Fruit fly (Drosophila melanogaster) whole organism: ENCODE data around the gene chic.
A peak's percentile ranks its signal among the peaks of the same experiment; 100 is the strongest.

Experiments
- CG8478 ChIP-seq: fragments of >200 bp; optimal IDR thresholded peaks from 2 replicates; lab custom pipeline; 2018; ENCODE audit warnings: inconsistent platforms
- Dll ChIP-seq: fragments of >200 bp; optimal IDR thresholded peaks from 2 replicates; lab custom pipeline; 2017
- EcR ChIP-seq, 2 experiments: fragments of >200 bp; optimal IDR thresholded peaks; 2 replicates each; lab custom pipeline; 2017; ENCODE audit warnings: missing biosample characterization in 2 of 2, missing genetic modification characterization in 2 of 2, missing genetic modification reagents in 2 of 2
- pan ChIP-seq: fragments of >200 bp; optimal IDR thresholded peaks from 2 replicates; lab custom pipeline; 2017
- psq ChIP-seq: fragments of >200 bp; optimal IDR thresholded peaks from 2 replicates; lab custom pipeline; 2017
- usp ChIP-seq: fragments of >200 bp; optimal IDR thresholded peaks from 2 replicates; lab custom pipeline; 2017; ENCODE audit warnings: missing biosample characterization, missing genetic modification characterization, mixed read lengths

chic gene

dm6 chr2L:5999247-5999646 is 18.4 kb upstream of the chic start, which contains the start of gene Kdm5:
TSS of gene Kdm5 (minus strand) at chr2L:5999501.
- TF ChIP-seq pan (lab: Kevin White, UChicago), result no peak
- no peak for TF ChIP-seq CG8478 (lab: Kevin White, UChicago)
- no peak for TF ChIP-seq EcR (GFP tag; optimal IDR thresholded peaks at IDR 0.05; lab: Kevin White, UChicago)
- no peak for TF ChIP-seq psq (lab: Kevin White, UChicago)
- TF ChIP-seq usp (GFP tag; lab: Kevin White, UChicago), result no peak
- TF ChIP-seq Dll (lab: Kevin White, UChicago), result no peak

DNA sequence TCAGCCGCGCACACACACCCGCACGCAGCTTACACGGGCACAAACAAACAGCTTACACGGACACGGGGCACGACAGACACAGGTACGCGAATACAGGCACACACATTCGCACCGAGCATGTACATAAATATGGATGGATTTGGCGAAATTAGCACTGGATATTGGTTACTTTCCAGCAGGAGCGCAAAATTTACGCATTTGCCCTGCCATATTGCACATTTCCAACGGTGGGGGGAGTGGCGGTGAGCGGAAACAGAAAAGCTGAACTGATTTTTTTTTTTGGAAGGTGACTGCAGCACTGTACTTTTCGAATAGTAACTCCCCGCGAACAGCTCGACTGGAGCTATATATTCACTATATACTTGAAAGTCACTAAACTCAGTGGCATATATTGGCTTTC is 17.6 kb upstream of the chic start:
- TF ChIP-seq usp (GFP tag; lab: Kevin White, UChicago), result no peak
- no peak for TF ChIP-seq pan (lab: Kevin White, UChicago)
- no peak for TF ChIP-seq CG8478 (lab: Kevin White, UChicago)
- TF ChIP-seq psq (lab: Kevin White, UChicago), result no peak
- no peak for TF ChIP-seq EcR (GFP tag; optimal IDR thresholded peaks at IDR 0.05; lab: Kevin White, UChicago)
- no peak for TF ChIP-seq Dll (lab: Kevin White, UChicago)

dm6 chr2L:5997609-5998229 is 16.9 kb upstream of the chic start:
- TF ChIP-seq EcR (GFP tag; optimal IDR thresholded peaks at IDR 0.05; lab: Kevin White, UChicago) (no peak), usp (GFP tag; lab: Kevin White, UChicago) (no peak), CG8478 (lab: Kevin White, UChicago) (no peak), psq (lab: Kevin White, UChicago) (no peak), Dll (lab: Kevin White, UChicago) (peak; percentile 62), pan (lab: Kevin White, UChicago) (no peak)

DNA sequence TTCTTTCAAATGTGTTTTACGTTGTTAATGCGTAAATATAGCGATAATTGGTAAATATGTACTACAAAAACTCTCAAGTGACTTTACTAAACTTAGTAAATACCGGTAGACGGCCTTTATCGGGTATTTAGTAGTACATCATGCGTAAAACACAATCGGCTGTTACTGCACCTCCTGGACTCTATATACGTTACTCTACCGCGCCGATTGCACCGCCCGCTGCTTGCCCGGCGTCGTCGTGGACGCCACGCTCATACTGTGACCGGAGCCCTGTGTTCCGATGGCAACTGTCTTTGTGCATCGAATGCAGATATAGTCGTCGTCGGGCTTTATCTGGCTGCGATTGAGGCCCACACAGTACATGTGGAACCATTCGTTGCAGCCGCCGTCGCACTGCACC is 9.6 kb upstream of the chic start:
- no peak for TF ChIP-seq psq (lab: Kevin White, UChicago)
- no peak for TF ChIP-seq pan (lab: Kevin White, UChicago)
- TF ChIP-seq CG8478 (lab: Kevin White, UChicago), result no peak

- TF ChIP-seq Dll (lab: Kevin White, UChicago), result no peak
- TF ChIP-seq usp (GFP tag; lab: Kevin White, UChicago), result no peak
- no peak for TF ChIP-seq pan (lab: Kevin White, UChicago)
- no peak for TF ChIP-seq CG8478 (lab: Kevin White, UChicago)
- no peak for TF ChIP-seq EcR (GFP tag; optimal IDR thresholded peaks at IDR 0.05; lab: Kevin White, UChicago)
- no peak for TF ChIP-seq psq (lab: Kevin White, UChicago)
Observed at dm6 chr2L:5988115-5989092, 7.6 kb upstream of the chic start.

DNA sequence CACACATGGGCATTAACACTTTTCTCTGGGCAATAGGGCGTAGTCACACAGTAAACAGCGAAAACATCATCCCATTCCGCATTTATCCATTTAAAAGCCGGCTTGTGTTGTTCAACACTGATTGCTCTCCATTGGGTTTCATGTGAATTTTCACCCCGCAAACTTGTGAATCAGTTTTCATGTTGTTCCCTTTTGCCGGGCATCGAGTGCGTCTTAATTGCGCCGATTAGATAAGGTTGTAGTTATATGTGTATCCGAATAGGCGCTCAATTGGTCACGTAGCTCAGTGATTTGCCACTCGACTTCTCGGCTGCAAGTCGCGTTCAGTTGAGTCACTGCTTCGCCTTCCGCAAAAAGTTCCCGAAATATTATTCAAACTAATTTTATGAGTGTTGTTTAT is 6.1 kb upstream of the chic start:
- no peak for TF ChIP-seq psq (lab: Kevin White, UChicago)
- no peak for TF ChIP-seq pan (lab: Kevin White, UChicago)
- no peak for TF ChIP-seq CG8478 (lab: Kevin White, UChicago)
- no peak for TF ChIP-seq usp (GFP tag; lab: Kevin White, UChicago)
- no peak for TF ChIP-seq EcR (GFP tag; optimal IDR thresholded peaks at IDR 0.05; lab: Kevin White, UChicago)
- TF ChIP-seq Dll (lab: Kevin White, UChicago), result no peak

DNA sequence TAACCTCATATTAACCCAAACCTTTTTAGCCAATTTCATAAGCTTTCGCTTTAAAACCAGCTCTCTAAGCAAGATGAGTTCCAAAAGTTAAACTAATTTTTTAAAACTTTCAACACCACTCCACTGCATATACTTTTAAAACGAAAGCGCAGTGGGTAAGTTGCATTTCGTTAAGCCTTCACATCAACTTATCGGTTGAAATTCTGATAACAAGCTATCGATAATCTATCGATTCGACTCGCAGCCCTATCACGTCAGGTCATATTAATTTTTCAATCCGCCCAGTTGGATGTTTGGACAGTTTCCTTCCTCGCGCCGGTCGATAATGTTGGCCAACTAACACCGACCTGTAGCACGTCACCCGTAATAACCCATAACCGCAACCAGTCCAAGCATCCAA is 5.3 kb upstream of the chic start, which contains the start of gene ifc:
Gene ifc, plus strand, starts transcription at position 255 of the 400 bp plus-strand sequence.
- TF ChIP-seq CG8478 (lab: Kevin White, UChicago), result no peak

DNA sequence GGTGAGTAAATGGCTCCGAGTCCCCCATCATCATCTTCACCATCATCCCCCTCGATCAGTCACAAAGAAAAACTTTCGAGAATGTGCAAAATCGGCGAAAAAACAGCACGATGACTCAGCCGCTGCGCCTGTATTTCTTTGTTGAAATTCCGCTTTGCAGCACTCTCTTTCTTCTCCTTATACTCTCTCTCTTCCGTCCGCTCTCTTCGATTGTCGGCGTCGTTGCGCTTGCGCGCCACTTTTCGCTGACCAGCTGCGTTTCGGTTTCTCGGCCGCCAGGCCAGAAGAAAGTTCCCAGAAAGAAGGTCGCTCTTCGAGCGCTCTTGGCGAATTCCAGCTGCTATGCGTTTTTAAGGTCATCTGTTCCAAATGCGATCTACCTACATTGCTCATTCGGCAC is 2.4 kb upstream of the chic start:
- no peak for TF ChIP-seq EcR (GFP tag; optimal IDR thresholded peaks at IDR 0.05; lab: Kevin White, UChicago)
- TF ChIP-seq pan (lab: Kevin White, UChicago), result no peak
- no peak for TF ChIP-seq usp (GFP tag; lab: Kevin White, UChicago)
- TF ChIP-seq psq (lab: Kevin White, UChicago), result no peak
- no peak for TF ChIP-seq CG8478 (lab: Kevin White, UChicago)
- TF ChIP-seq Dll (lab: Kevin White, UChicago), result no peak

- TF ChIP-seq usp (GFP tag; lab: Kevin White, UChicago) (no peak), CG8478 (lab: Kevin White, UChicago) (peak; percentile 72), psq (lab: Kevin White, UChicago) (no peak), pan (lab: Kevin White, UChicago) (no peak), EcR (GFP tag; optimal IDR thresholded peaks at IDR 0.05; lab: Kevin White, UChicago) (no peak), Dll (lab: Kevin White, UChicago) (peak; percentile 69)
Observed at dm6 chr2L:5982334-5982987, 1.6 kb upstream of the chic start.

DNA sequence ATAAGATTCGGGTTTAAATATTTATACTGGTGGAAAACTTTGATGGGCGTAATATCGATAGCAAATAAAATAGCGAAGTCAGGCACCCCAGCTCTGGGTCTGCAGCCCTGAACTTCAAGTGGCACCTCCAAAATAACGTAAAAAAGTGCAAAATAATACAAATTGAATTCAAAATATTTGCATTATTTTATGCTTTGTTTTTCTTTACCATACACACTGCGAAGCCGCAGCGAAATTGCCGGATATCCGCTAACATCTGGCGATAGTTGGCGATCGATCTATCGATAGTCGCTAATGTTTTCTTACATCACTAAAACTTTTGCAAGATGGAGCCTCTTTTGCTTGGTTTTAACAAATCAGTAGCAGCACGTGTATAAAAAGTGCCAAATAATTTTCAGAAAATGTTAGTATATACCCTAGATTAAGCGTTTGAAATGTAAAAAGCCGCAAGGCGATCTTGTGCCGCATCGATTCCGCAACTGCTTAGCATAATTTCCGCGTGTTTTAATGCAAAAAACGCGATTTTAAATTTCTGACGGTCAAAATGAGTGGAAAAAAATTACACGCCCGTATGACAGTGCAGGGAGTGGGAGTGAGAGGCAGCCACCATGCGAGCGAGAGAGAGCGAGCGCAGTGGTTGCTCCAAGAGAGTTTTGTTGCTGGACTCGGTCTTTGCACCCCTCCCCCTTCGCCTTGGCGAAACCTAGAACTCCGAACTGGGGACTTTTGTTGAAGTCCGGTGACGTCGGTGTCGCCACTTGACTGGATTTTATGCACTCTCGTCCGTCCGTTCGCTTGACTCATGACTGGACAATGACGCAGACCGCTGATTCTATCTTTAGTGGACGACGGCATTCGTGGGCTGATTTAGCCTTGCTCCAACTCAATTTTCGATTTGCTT is 865 bp upstream of the chic start, which contains the start of gene eIF4A:
Gene eIF4A, plus strand, starts transcription at position 332 of the 901 bp plus-strand sequence.
- TF ChIP-seq psq (lab: Kevin White, UChicago) (no peak), pan (lab: Kevin White, UChicago) (no peak), EcR (GFP tag; optimal IDR thresholded peaks at IDR 0.05; lab: Kevin White, UChicago) (no peak), Dll (lab: Kevin White, UChicago) (peak; percentile 72), CG8478 (lab: Kevin White, UChicago) (no peak), usp (GFP tag; lab: Kevin White, UChicago) (no peak)
